Worm (Caenorhabditis elegans): ENCODE data around the gene wrt-9.

DNA sequence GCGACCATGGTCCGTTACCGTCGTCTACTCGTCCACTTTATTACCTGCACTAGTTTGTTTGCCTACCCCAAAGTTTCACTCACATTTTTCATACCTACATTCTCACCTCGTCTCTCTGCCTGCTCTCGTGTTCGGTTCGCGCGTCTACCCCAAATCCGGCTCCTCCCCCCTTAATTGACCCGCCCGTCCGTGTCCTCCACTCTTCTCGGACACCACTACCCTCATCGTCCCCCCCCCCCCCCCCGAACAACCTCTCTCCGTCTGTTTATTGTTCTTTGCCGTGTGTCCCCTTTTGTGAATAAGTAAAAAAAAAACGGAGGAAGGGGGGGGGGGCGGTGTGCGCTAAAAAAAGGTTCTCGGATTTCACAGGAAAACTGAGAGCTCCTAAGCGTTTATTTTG lies 26.6 kb downstream of the wrt-9 start:
- no peak for TF ChIP-seq ref-1 (GFP tag; conservative IDR thresholded peaks at IDR 0.05)
- TF ChIP-seq klf-2 (GFP tag; conservative IDR thresholded peaks at IDR 0.05): no peak
- no peak for TF ChIP-seq med-1 (GFP tag; optimal IDR thresholded peaks at IDR 0.05; ENCODE audit: insufficient read depth)
- no peak for TF ChIP-seq ztf-29 (GFP tag; IDR thresholded peaks at IDR 0.05)

All from whole organism, midembryonic.